Worm (Caenorhabditis elegans): ENCODE data around the gene gst-17.

gst-17 gene

ce11 chrII:13675212-13675611, 44.6 kb upstream of the gst-17 start:
- TF ChIP-seq B0261.1 (tag; optimal IDR thresholded peaks at IDR 0.05) (no peak), tlf-1 (GFP tag; optimal IDR thresholded peaks at IDR 0.05) (no peak), sptf-2 (GFP tag; optimal IDR thresholded peaks at IDR 0.05) (no peak), mxl-1 (tag; optimal IDR thresholded peaks at IDR 0.05) (no peak), unc-62 (GFP tag; optimal IDR thresholded peaks at IDR 0.05) (no peak), K11D2.4 (GFP tag; IDR thresholded peaks at IDR 0.05) (no peak), die-1 (tag; optimal IDR thresholded peaks at IDR 0.05) (no peak), ztf-28 (GFP tag; IDR thresholded peaks at IDR 0.05) (no peak), xnd-1 (tag; optimal IDR thresholded peaks at IDR 0.05) (no peak)

ce11 chrII:13673605-13674193, 43.1 kb upstream of the gst-17 start:
- no peak for TF ChIP-seq ceh-27 (GFP tag; optimal IDR thresholded peaks at IDR 0.05)
- TF ChIP-seq efl-1 (GFP tag; optimal IDR thresholded peaks at IDR 0.05): no peak
- no peak for TF ChIP-seq repo-1 (tag; optimal IDR thresholded peaks at IDR 0.05)
- no peak for TF ChIP-seq lsl-1 (GFP tag; optimal IDR thresholded peaks at IDR 0.05)
- no peak for TF ChIP-seq hmg-1.2 (GFP tag; IDR thresholded peaks at IDR 0.05)
- no peak for TF ChIP-seq pbrm-1 (GFP tag; IDR thresholded peaks at IDR 0.05)
- TF ChIP-seq athp-1 (tag; optimal IDR thresholded peaks at IDR 0.05): no peak
- peak; percentile 24 for TF ChIP-seq K12H6.12 (tag; optimal IDR thresholded peaks at IDR 0.05)
- no peak for TF ChIP-seq ceh-40 (GFP tag; IDR thresholded peaks at IDR 0.05)
- no peak for TF ChIP-seq ztf-3 (GFP tag; optimal IDR thresholded peaks at IDR 0.05)
- no peak for TF ChIP-seq ceh-100 (GFP tag; IDR thresholded peaks at IDR 0.05)
- no peak for TF ChIP-seq rcor-1 (GFP tag; IDR thresholded peaks at IDR 0.05)
- no peak for TF ChIP-seq cebp-2 (GFP tag; IDR thresholded peaks at IDR 0.05)
- no peak for TF ChIP-seq sptf-2 (GFP tag; optimal IDR thresholded peaks at IDR 0.05)
- no peak for TF ChIP-seq F33H1.4 (GFP tag; IDR thresholded peaks at IDR 0.05)
- no peak for TF ChIP-seq dpl-1 (GFP tag; optimal IDR thresholded peaks at IDR 0.05)
- TF ChIP-seq lsy-27 (tag; optimal IDR thresholded peaks at IDR 0.05; ENCODE audit: borderline replicate concordance, insufficient read depth): no peak
- no peak for TF ChIP-seq C17E4.6 (GFP tag; IDR thresholded peaks at IDR 0.05)
- no peak for TF ChIP-seq nhr-80 (tag; optimal IDR thresholded peaks at IDR 0.05)
- TF ChIP-seq snpc-4 (GFP tag; optimal IDR thresholded peaks at IDR 0.05): no peak
- no peak for TF ChIP-seq snpc-4 (tag; optimal IDR thresholded peaks at IDR 0.05)
- TF ChIP-seq dox-1 (GFP tag; IDR thresholded peaks at IDR 0.05): 0 out of 2 replicates have a peak, but pooled peaks have one; percentile 4
- no peak for TF ChIP-seq Y67H2A.10 (GFP tag; conservative IDR thresholded peaks at IDR 0.05)
- peak; percentile 29 for TF ChIP-seq ztf-26 (tag; optimal IDR thresholded peaks at IDR 0.05)
- peak; percentile 17 for TF ChIP-seq somi-1 (GFP tag; optimal IDR thresholded peaks at IDR 0.05)
- TF ChIP-seq ekl-4 (GFP tag; IDR thresholded peaks at IDR 0.05): no peak
- no peak for TF ChIP-seq attf-3 (GFP tag; conservative IDR thresholded peaks at IDR 0.05)
- no peak for TF ChIP-seq Y79H2A.3 (GFP tag; conservative IDR thresholded peaks at IDR 0.05)
- no peak for TF ChIP-seq B0261.1 (tag; optimal IDR thresholded peaks at IDR 0.05)
- no peak for TF ChIP-seq F10E7.11 (tag; optimal IDR thresholded peaks at IDR 0.05)
- no peak for TF ChIP-seq tbx-9 (tag; optimal IDR thresholded peaks at IDR 0.05; ENCODE audit: borderline replicate concordance)
- no peak for TF ChIP-seq ztf-18 (tag; optimal IDR thresholded peaks at IDR 0.05)
- no peak for TF ChIP-seq cebp-1 (GFP tag; IDR thresholded peaks at IDR 0.05)
- peak; percentile 21 for TF ChIP-seq cebp-1 (tag; optimal IDR thresholded peaks at IDR 0.05)
- no peak for TF ChIP-seq dpff-1 (tag; optimal IDR thresholded peaks at IDR 0.05)
- no peak for TF ChIP-seq snpc-1.1 (tag; optimal IDR thresholded peaks at IDR 0.05; ENCODE audit: insufficient read depth)
